Fruit fly (Drosophila melanogaster): ENCODE results near the gene Hsc70-3.
A peak's percentile ranks its signal among the peaks of the same experiment; 100 is the strongest.

Gene Hsc70-3

DNA sequence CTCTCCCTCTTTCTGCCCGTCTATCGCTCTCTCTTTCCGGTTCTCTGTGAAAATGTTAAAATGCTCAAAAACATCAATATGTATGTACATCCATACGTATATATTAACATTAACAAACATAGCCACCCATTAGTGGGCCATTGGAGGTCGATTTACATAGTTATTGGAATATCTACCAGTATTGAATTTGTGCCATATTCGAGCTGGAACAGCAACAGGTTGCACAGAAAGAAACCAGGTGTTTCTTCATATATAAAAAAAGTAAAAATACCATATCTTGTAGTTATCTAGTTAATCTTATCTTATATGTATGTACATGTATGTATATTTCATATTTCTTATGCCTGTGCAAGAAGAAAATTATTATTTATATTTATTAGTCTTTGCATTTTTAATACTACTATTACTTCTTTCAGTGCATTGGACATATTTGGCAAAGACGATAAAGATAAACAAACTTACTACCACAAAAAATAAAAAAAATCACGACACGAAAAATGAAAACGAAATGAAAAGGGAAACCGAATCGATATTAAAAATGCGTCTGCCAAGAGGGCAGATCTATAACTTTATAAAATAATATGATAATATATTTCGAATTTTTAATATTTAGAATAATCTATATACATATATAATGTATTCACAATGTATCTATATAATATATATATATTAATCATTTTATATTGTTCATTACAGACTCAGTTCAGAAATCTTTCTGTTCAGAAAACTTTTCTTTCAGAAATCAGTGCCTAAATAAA is 41.8 kb upstream of the Hsc70-3 start (continued):
- TF ChIP-seq pan (optimal IDR thresholded peaks at IDR 0.05) (no peak), pan (GFP tag; optimal IDR thresholded peaks at IDR 0.05 in 1 of 2, IDR thresholded peaks at IDR 0.05 in 1 of 2) (peak in 1 of 2 experiments; percentile 52), tin (GFP tag; optimal IDR thresholded peaks at IDR 0.05) (peak; percentile 4), grn (GFP tag; optimal IDR thresholded peaks at IDR 0.05) (no peak), CG2116 (GFP tag; optimal IDR thresholded peaks at IDR 0.05) (no peak), CG9797 (GFP tag; optimal IDR thresholded peaks at IDR 0.05) (no peak), pb (GFP tag; optimal IDR thresholded peaks at IDR 0.05) (no peak), CTCF (GFP tag; optimal IDR thresholded peaks at IDR 0.05) (no peak), Doc2 (GFP tag; IDR thresholded peaks at IDR 0.05) (no peak), gce (GFP tag; IDR thresholded peaks at IDR 0.05) (no peak), esg (GFP tag; conservative IDR thresholded peaks at IDR 0.05) (0 out of 2 replicates have a peak, but pooled peaks have one; percentile 21), psq (GFP tag; optimal IDR thresholded peaks at IDR 0.05) (no peak), Hr3 (GFP tag; optimal IDR thresholded peaks at IDR 0.05) (peak; percentile 6), bigmax (GFP tag; optimal IDR thresholded peaks at IDR 0.05) (no peak), sens (GFP tag) (peak; percentile 18), CG13624 (GFP tag; optimal IDR thresholded peaks at IDR 0.05) (no peak), danr (GFP tag; IDR thresholded peaks at IDR 0.05) (no peak), CG30020 (tag; optimal IDR thresholded peaks at IDR 0.05) (no peak), sob (GFP tag; IDR thresholded peaks at IDR 0.05) (peak; percentile 41; the same call in 1 of the 2 replicates), CG7987 (GFP tag; optimal IDR thresholded peaks at IDR 0.05) (peak; percentile 2), CG14710 (tag; optimal IDR thresholded peaks at IDR 0.05) (no peak), luna (GFP tag; optimal IDR thresholded peaks at IDR 0.05) (no peak), Dref (GFP tag; IDR thresholded peaks at IDR 0.05) (no peak), Sox102F (GFP tag; optimal IDR thresholded peaks at IDR 0.05) (peak; percentile 79), sc (optimal IDR thresholded peaks at IDR 0.05) (no peak), sc (GFP tag; optimal IDR thresholded peaks at IDR 0.05) (no peak), CG17568 (GFP tag; optimal IDR thresholded peaks at IDR 0.05) (peak; percentile 0), CG16779 (GFP tag; IDR thresholded peaks at IDR 0.05) (no peak), eyg (GFP tag; optimal IDR thresholded peaks at IDR 0.05) (no peak), HLH54F (GFP tag; optimal IDR thresholded peaks at IDR 0.05) (no peak), CG15601 (tag; optimal IDR thresholded peaks at IDR 0.05) (no peak), Nf-YB (GFP tag; optimal IDR thresholded peaks at IDR 0.05) (peak; percentile 15), HmgD (GFP tag; optimal IDR thresholded peaks at IDR 0.05) (no peak), HLH3B (GFP tag; IDR thresholded peaks at IDR 0.05) (peak; percentile 66), Ssrp (tag; optimal IDR thresholded peaks at IDR 0.05) (no peak), CG11247 (GFP tag; IDR thresholded peaks at IDR 0.05) (no peak), bbx (GFP tag; IDR thresholded peaks at IDR 0.05; ENCODE audit: partially characterized antibody) (no peak), sisA (GFP tag; IDR thresholded peaks at IDR 0.05) (0 out of 2 replicates have a peak, but pooled peaks have one; percentile 40), pita (GFP tag; optimal IDR thresholded peaks at IDR 0.05) (no peak), CG2712 (tag; optimal IDR thresholded peaks at IDR 0.05) (peak; percentile 53), Rx (GFP tag; IDR thresholded peaks at IDR 0.05) (no peak), Xrp1 (GFP tag; IDR thresholded peaks at IDR 0.05) (peak; percentile 65; the same call in 1 of the 2 replicates), Mes4 (GFP tag; optimal IDR thresholded peaks at IDR 0.05) (no peak), PHDP (tag; optimal IDR thresholded peaks at IDR 0.05) (peak; percentile 53), fd102C (GFP tag; optimal IDR thresholded peaks at IDR 0.05) (no peak), bsh (GFP tag; optimal IDR thresholded peaks at IDR 0.05) (peak in 1 of 2 experiments; percentile 7), ranshi (GFP tag; IDR thresholded peaks at IDR 0.05) (no peak), az2 (GFP tag; optimal IDR thresholded peaks at IDR 0.05) (peak; percentile 25), CG31388 (GFP tag; optimal IDR thresholded peaks at IDR 0.05) (no peak), CG13123 (GFP tag; optimal IDR thresholded peaks at IDR 0.05) (no peak), Gug (GFP tag; IDR thresholded peaks at IDR 0.05) (no peak), gcm (GFP tag; optimal IDR thresholded peaks at IDR 0.05) (peak; percentile 16)
